Fruit fly (Drosophila melanogaster) whole organism, embryonic: Measurements from ENCODE around the gene insv.
A peak's percentile ranks its signal among the peaks of the same experiment; 100 is the strongest.

Experiments used
- Abd-B ChIP-seq: fragments of 200-800 bp; sonication (Bioruptor generic); optimal IDR thresholded peaks from 2 replicates; lab custom pipeline; 2018; ENCODE audit warnings: missing biosample characterization, mild to moderate bottlenecking, missing genetic modification characterization, moderate library complexity
- B-H1 ChIP-seq: fragments of 200-800 bp; sonication (Bioruptor generic); IDR thresholded peaks from 3 replicates; pipeline ENCODE4 v1.3.6; 2022; ENCODE audit warnings: missing biosample characterization, missing genetic modification characterization
- Bgb ChIP-seq: fragments of 200-800 bp; sonication (Bioruptor generic); IDR thresholded peaks from 2 replicates; pipeline ENCODE4 v1.3.6; 2022; ENCODE audit warnings: missing biosample characterization, missing genetic modification characterization; ENCODE audit not compliant: partially characterized antibody
- Bteb2 ChIP-seq: fragments of 200-800 bp; sonication (Bioruptor generic); optimal IDR thresholded peaks from 2 replicates; lab custom pipeline; 2016; ENCODE audit warnings: missing biosample characterization, missing genetic modification characterization
- CG12071 ChIP-seq: fragments of 200-800 bp; sonication (Bioruptor generic); optimal IDR thresholded peaks from 3 replicates; lab custom pipeline; 2018; ENCODE audit warnings: missing biosample characterization, mild to moderate bottlenecking, missing genetic modification characterization
- CG13424 ChIP-seq: fragments of 200-800 bp; sonication (Bioruptor generic); optimal IDR thresholded peaks from 2 replicates; lab custom pipeline; 2019; ENCODE audit warnings: missing biosample characterization, mild to moderate bottlenecking, missing genetic modification characterization, moderate library complexity
- CG13624 ChIP-seq: fragments of 200-800 bp; sonication (Bioruptor generic); optimal IDR thresholded peaks from 2 replicates; lab custom pipeline; 2016; ENCODE audit warnings: missing biosample characterization, missing genetic modification characterization
- CG17359 ChIP-seq: fragments of 200-800 bp; sonication (Bioruptor generic); optimal IDR thresholded peaks from 3 replicates; lab custom pipeline; 2018; ENCODE audit warnings: missing biosample characterization, mild to moderate bottlenecking, missing genetic modification characterization, moderate library complexity
- CG33557 ChIP-seq: fragments of 200-800 bp; sonication (Bioruptor generic); optimal IDR thresholded peaks from 2 replicates; lab custom pipeline; 2019; ENCODE audit warnings: missing biosample characterization, mild to moderate bottlenecking, missing genetic modification characterization, moderate library complexity
- CG3407 ChIP-seq: fragments of 200-800 bp; sonication (Bioruptor generic); optimal IDR thresholded peaks from 2 replicates; lab custom pipeline; 2018; ENCODE audit warnings: missing biosample characterization, mild to moderate bottlenecking, missing genetic modification characterization
- CG34376 ChIP-seq: fragments of 200-800 bp; sonication (Bioruptor generic); optimal IDR thresholded peaks from 2 replicates; lab custom pipeline; 2018; ENCODE audit warnings: missing biosample characterization, mild to moderate bottlenecking, missing genetic modification characterization
- CG4328 ChIP-seq: fragments of 200-800 bp; sonication (Bioruptor generic); optimal IDR thresholded peaks from 3 replicates; lab custom pipeline; 2017; ENCODE audit warnings: missing biosample characterization, missing genetic modification reagents, missing genetic modification characterization
- CG4424 ChIP-seq: fragments of 200-800 bp; sonication (Bioruptor generic); optimal IDR thresholded peaks from 3 replicates; lab custom pipeline; 2016; ENCODE audit warnings: missing biosample characterization, missing genetic modification characterization
- CG8290 ChIP-seq, 3 experiments: fragments of 200-800 bp; sonication (Bioruptor generic); optimal IDR thresholded peaks; 2 replicates each; lab custom pipeline; 2016 to 2019; ENCODE audit warnings: missing biosample characterization in 3 of 3, missing genetic modification characterization in 3 of 3, mild to moderate bottlenecking in 2 of 3, moderate library complexity in 1 of 3
- CG9727 ChIP-seq: fragments of 200-800 bp; sonication (Bioruptor generic); optimal IDR thresholded peaks from 3 replicates; lab custom pipeline; 2017; ENCODE audit warnings: missing biosample characterization, mild to moderate bottlenecking, missing genetic modification characterization
- CoRest ChIP-seq: fragments of 200-800 bp; sonication (Bioruptor generic); optimal IDR thresholded peaks from 3 replicates; lab custom pipeline; 2018; ENCODE audit warnings: missing biosample characterization, mild to moderate bottlenecking, missing genetic modification characterization, moderate library complexity
- D19B ChIP-seq: fragments of 200-800 bp; sonication (Bioruptor generic); optimal IDR thresholded peaks from 2 replicates; lab custom pipeline; 2017; ENCODE audit warnings: missing biosample characterization, mild to moderate bottlenecking, missing genetic modification characterization
- E2f1 ChIP-seq: fragments of 200-800 bp; sonication (Bioruptor generic); IDR thresholded peaks from 2 replicates; pipeline ENCODE4 v1.3.6; 2022; ENCODE audit warnings: missing biosample characterization, missing genetic modification characterization
- ERR ChIP-seq: fragments of 200-800 bp; sonication (Bioruptor generic); optimal IDR thresholded peaks from 2 replicates; lab custom pipeline; 2016; ENCODE audit warnings: missing biosample characterization, missing genetic modification characterization
- GATAe ChIP-seq: fragments of 200-800 bp; sonication (Bioruptor generic); conservative IDR thresholded peaks from 2 replicates; pipeline ENCODE4 v1.3.6; 2022; ENCODE audit warnings: missing biosample characterization, missing genetic modification characterization
- Gsc ChIP-seq: fragments of 200-800 bp; sonication (Bioruptor generic); IDR thresholded peaks from 2 replicates; pipeline ENCODE4 v1.3.6; 2022; ENCODE audit warnings: missing biosample characterization, missing genetic modification characterization
- Hand ChIP-seq: fragments of 200-800 bp; sonication (Bioruptor generic); optimal IDR thresholded peaks from 2 replicates; lab custom pipeline; 2017; ENCODE audit warnings: mild to moderate bottlenecking, missing biosample characterization, missing genetic modification reagents, missing genetic modification characterization
- Hr3 ChIP-seq: fragments of 200-800 bp; sonication (Bioruptor generic); optimal IDR thresholded peaks from 3 replicates; lab custom pipeline; 2016; ENCODE audit warnings: missing biosample characterization, missing genetic modification characterization
- Max ChIP-seq: fragments of 200-800 bp; sonication (Bioruptor generic); optimal IDR thresholded peaks from 2 replicates; lab custom pipeline; 2016; ENCODE audit warnings: missing biosample characterization, mild to moderate bottlenecking, missing genetic modification characterization
- Myb ChIP-seq: fragments of 200-800 bp; sonication (Bioruptor generic); optimal IDR thresholded peaks from 2 replicates; lab custom pipeline; 2016; ENCODE audit warnings: missing biosample characterization, missing genetic modification characterization
- Neu2 ChIP-seq: fragments of 200-800 bp; sonication (Bioruptor generic); optimal IDR thresholded peaks from 3 replicates; lab custom pipeline; 2016; ENCODE audit warnings: missing biosample characterization, missing genetic modification characterization, borderline replicate concordance
- Rfx ChIP-seq: fragments of 200-800 bp; sonication (Bioruptor generic); IDR thresholded peaks from 2 replicates; pipeline ENCODE4 v1.3.6; 2022; ENCODE audit warnings: missing biosample characterization, missing genetic modification characterization
- Rx ChIP-seq: fragments of 200-800 bp; sonication (Bioruptor generic); IDR thresholded peaks from 2 replicates; pipeline ENCODE4 v1.3.6; 2022; ENCODE audit warnings: missing biosample characterization, missing genetic modification characterization
- Spps ChIP-seq: fragments of 200-800 bp; sonication (Bioruptor generic); optimal IDR thresholded peaks from 2 replicates; lab custom pipeline; 2018; ENCODE audit warnings: missing biosample characterization, mild to moderate bottlenecking, missing genetic modification characterization
- Taf1 ChIP-seq: fragments of 200-800 bp; sonication (Bioruptor generic); IDR thresholded peaks from 2 replicates; pipeline ENCODE4 v1.3.6; 2022; ENCODE audit warnings: missing biosample characterization, missing genetic modification characterization
- Xbp1 ChIP-seq: fragments of 200-800 bp; sonication (Bioruptor generic); optimal IDR thresholded peaks from 3 replicates; lab custom pipeline; 2016; ENCODE audit warnings: missing biosample characterization, mild to moderate bottlenecking, missing genetic modification characterization
- al ChIP-seq: fragments of 200-800 bp; sonication (Bioruptor generic); IDR thresholded peaks from 2 replicates; pipeline ENCODE4 v1.3.6; 2022; ENCODE audit warnings: missing biosample characterization, missing genetic modification characterization
- az2 ChIP-seq: fragments of 200-800 bp; sonication (Bioruptor generic); optimal IDR thresholded peaks from 3 replicates; lab custom pipeline; 2016; ENCODE audit warnings: missing biosample characterization, missing genetic modification characterization
- bigmax ChIP-seq: fragments of 200-800 bp; sonication (Bioruptor generic); optimal IDR thresholded peaks from 2 replicates; lab custom pipeline; 2018; ENCODE audit warnings: missing biosample characterization, mild to moderate bottlenecking, missing genetic modification characterization
- bsh ChIP-seq, 2 experiments: fragments of 200-800 bp; sonication (Bioruptor generic); optimal IDR thresholded peaks; 2 replicates each; lab custom pipeline; 2017 to 2018; ENCODE audit warnings: mild to moderate bottlenecking in 2 of 2, missing biosample characterization in 2 of 2, missing genetic modification characterization in 2 of 2, moderate library complexity in 1 of 2
- corto ChIP-seq: fragments of 200-800 bp; sonication (Bioruptor generic); optimal IDR thresholded peaks from 2 replicates; lab custom pipeline; 2016; ENCODE audit warnings: missing biosample characterization, mild to moderate bottlenecking, missing genetic modification characterization, moderate library complexity
- crp ChIP-seq, 2 experiments: fragments of 200-800 bp; sonication (Bioruptor generic); optimal IDR thresholded peaks; 2 replicates in 1 of 2; 3 replicates in 1 of 2; lab custom pipeline; 2017; ENCODE audit warnings: missing biosample characterization in 2 of 2, missing genetic modification characterization in 2 of 2, mild to moderate bottlenecking in 1 of 2, moderate library complexity in 1 of 2
- dati ChIP-seq: fragments of 200-800 bp; sonication (Bioruptor generic); IDR thresholded peaks from 2 replicates; pipeline ENCODE4 v1.3.6; 2022; ENCODE audit warnings: missing biosample characterization, missing genetic modification characterization
- emc ChIP-seq: fragments of 200-800 bp; sonication (Bioruptor generic); optimal IDR thresholded peaks from 2 replicates; lab custom pipeline; 2016; ENCODE audit warnings: missing biosample characterization, missing genetic modification characterization
- ftz-f1 ChIP-seq: fragments of 200-800 bp; sonication (Bioruptor generic); optimal IDR thresholded peaks from 2 replicates; lab custom pipeline; 2016; ENCODE audit warnings: missing biosample characterization, missing genetic modification characterization
- grau ChIP-seq: fragments of 200-800 bp; optimal IDR thresholded peaks from 3 replicates; lab custom pipeline; 2019; ENCODE audit warnings: missing biosample characterization, mild to moderate bottlenecking, missing genetic modification characterization, moderate library complexity
- ham ChIP-seq: fragments of 200-800 bp; sonication (Bioruptor generic); IDR thresholded peaks from 2 replicates; pipeline ENCODE4 v1.3.6; 2022; ENCODE audit warnings: missing biosample characterization, missing genetic modification characterization
- knrl ChIP-seq: fragments of 200-800 bp; sonication (Bioruptor generic); IDR thresholded peaks from 3 replicates; pipeline ENCODE4 v1.3.6; 2022; ENCODE audit warnings: missing biosample characterization, missing genetic modification characterization; ENCODE audit not compliant: partially characterized antibody
- mld ChIP-seq: fragments of 200-800 bp; sonication (Bioruptor generic); IDR thresholded peaks from 3 replicates; pipeline ENCODE4 v1.3.6; 2022; ENCODE audit warnings: missing biosample characterization, missing genetic modification characterization; ENCODE audit not compliant: partially characterized antibody
- pita ChIP-seq: fragments of 200-800 bp; sonication (Bioruptor generic); optimal IDR thresholded peaks from 2 replicates; lab custom pipeline; 2017; ENCODE audit warnings: missing biosample characterization, mild to moderate bottlenecking, missing genetic modification characterization
- rib ChIP-seq: fragments of 200-800 bp; sonication (Bioruptor generic); IDR thresholded peaks from 2 replicates; pipeline ENCODE4 v1.3.6; 2022; ENCODE audit warnings: missing biosample characterization, missing genetic modification characterization
- sd ChIP-seq: fragments of 200-800 bp; sonication (Bioruptor generic); optimal IDR thresholded peaks from 3 replicates; lab custom pipeline; 2018; ENCODE audit warnings: missing biosample characterization, mild to moderate bottlenecking, missing genetic modification characterization, moderate library complexity
- slp2 ChIP-seq: fragments of 200-800 bp; sonication (Bioruptor generic); optimal IDR thresholded peaks from 2 replicates; lab custom pipeline; 2016; ENCODE audit warnings: missing biosample characterization, missing genetic modification characterization
- sr ChIP-seq: fragments of 200-800 bp; sonication (Bioruptor generic); IDR thresholded peaks from 3 replicates; pipeline ENCODE4 v1.3.6; 2022; ENCODE audit warnings: missing biosample characterization, missing genetic modification characterization
- tna ChIP-seq: fragments of 200-800 bp; sonication (Bioruptor generic); IDR thresholded peaks from 2 replicates; pipeline ENCODE4 v1.3.6; 2022; ENCODE audit warnings: missing biosample characterization, missing genetic modification characterization; ENCODE audit not compliant: partially characterized antibody

insv gene

dm6 chr2L:2585285-2585684, 8.5 kb upstream of the insv start, which contains the start of gene Drp1 (continued):
- TF ChIP-seq Spps (tag; lab: Kevin White, UChicago) (no peak), al (GFP tag; lab: Robert Waterston, UW) (no peak), emc (GFP tag; lab: Kevin White, UChicago) (no peak), bigmax (GFP tag; lab: Kevin White, UChicago) (peak; percentile 22), grau (tag; lab: Kevin White, UChicago) (peak; percentile 37), CG9727 (no peak), Rx (GFP tag; lab: Robert Waterston, UW) (no peak), Gsc (GFP tag; lab: Robert Waterston, UW) (no peak), CG3407 (GFP tag; lab: Kevin White, UChicago) (no peak), Rfx (GFP tag; lab: Robert Waterston, UW) (peak; percentile 81), Abd-B (no peak), corto (GFP tag; lab: Kevin White, UChicago) (no peak), CG4328 (GFP tag; lab: Kevin White, UChicago) (no peak), mld (GFP tag; lab: Robert Waterston, UW) (peak; percentile 38; the same call in 1 of the 3 replicates), CG34376 (GFP tag; lab: Kevin White, UChicago) (no peak), Taf1 (GFP tag; lab: Robert Waterston, UW) (no peak), Hr3 (GFP tag; lab: Kevin White, UChicago) (peak; percentile 47), CG17359 (tag; lab: Kevin White, UChicago) (peak; percentile 24), Myb (peak; percentile 66), CG13624 (GFP tag; lab: Kevin White, UChicago) (peak; percentile 50), E2f1 (peak; percentile 36; the same call in 1 of the 2 replicates), dati (GFP tag; lab: Robert Waterston, UW) (0 out of 2 replicates have a peak, but pooled peaks have one; percentile 18), CoRest (tag; lab: Kevin White, UChicago) (peak; percentile 52), ham (GFP tag; lab: Robert Waterston, UW) (no peak), Max (GFP tag; lab: Kevin White, UChicago) (no peak), crp (GFP tag; optimal IDR thresholded peaks at IDR 0.05; lab: Kevin White, UChicago) (peak in 1 of 2 experiments; percentile 71), D19B (GFP tag; lab: Kevin White, UChicago) (no peak), CG12071 (GFP tag; lab: Kevin White, UChicago) (no peak), rib (GFP tag; lab: Robert Waterston, UW) (peak; percentile 92), ftz-f1 (GFP tag; lab: Kevin White, UChicago) (peak; percentile 45), GATAe (GFP tag; lab: Robert Waterston, UW) (0 out of 2 replicates have a peak, but pooled peaks have one; percentile 15), Hand (no peak), az2 (peak; percentile 14), Bgb (peak; percentile 86), slp2 (GFP tag; lab: Kevin White, UChicago) (peak; percentile 30), CG33557 (GFP tag; lab: Kevin White, UChicago) (no peak), Xbp1 (GFP tag; lab: Kevin White, UChicago) (peak; percentile 57), ERR (GFP tag; lab: Kevin White, UChicago) (peak; percentile 65), CG13424 (tag; lab: Kevin White, UChicago) (peak; percentile 21), CG8290 (GFP tag; optimal IDR thresholded peaks at IDR 0.05; lab: Kevin White, UChicago) (peak; percentile 78), CG8290 (tag; optimal IDR thresholded peaks at IDR 0.05; lab: Kevin White, UChicago) (peak; percentile 54 to 89), Neu2 (GFP tag; lab: Kevin White, UChicago) (no peak), knrl (GFP tag; lab: Robert Waterston, UW) (peak; percentile 77), CG4424 (GFP tag; lab: Kevin White, UChicago) (no peak), B-H1 (GFP tag; lab: Robert Waterston, UW) (no peak), bsh (GFP tag; optimal IDR thresholded peaks at IDR 0.05; lab: Kevin White, UChicago) (peak in 1 of 2 experiments; percentile 18), sd (no peak), sr (GFP tag; lab: Robert Waterston, UW) (no peak), pita (GFP tag; lab: Kevin White, UChicago) (no peak), tna (peak; percentile 58; the same call in 1 of the 2 replicates), Bteb2 (GFP tag; lab: Kevin White, UChicago) (no peak)
